Worm (Caenorhabditis elegans): ENCODE data around the gene rpl-3.
A peak's percentile ranks its signal among the peaks of the same experiment; 100 is the strongest.

The rpl-3 gene

ce11 chrIII:3867378-3867904, at the start of gene rpl-3:
TSS of gene rpl-3 (plus strand) at chrIII:3867854.
- peak; percentile 96 for TF ChIP-seq tra-4 (tag; optimal IDR thresholded peaks at IDR 0.05)
- peak; percentile 93 for TF ChIP-seq pes-1 (GFP tag; IDR thresholded peaks at IDR 0.05)
- TF ChIP-seq ceh-36 (tag; optimal IDR thresholded peaks at IDR 0.05) = peak; percentile 91
- peak; percentile 90 for TF ChIP-seq hmbx-1 (tag; optimal IDR thresholded peaks at IDR 0.05)
- peak; percentile 91 for TF ChIP-seq tbx-37 (GFP tag; conservative IDR thresholded peaks at IDR 0.05)
- TF ChIP-seq hmg-4 (GFP tag; optimal IDR thresholded peaks at IDR 0.05) = peak; percentile 98
- peak; percentile 85 for TF ChIP-seq ceh-13 (GFP tag; optimal IDR thresholded peaks at IDR 0.05)
- peak; percentile 68 for TF ChIP-seq aly-1 (tag; optimal IDR thresholded peaks at IDR 0.05)
- TF ChIP-seq ama-1 (optimal IDR thresholded peaks at IDR 0.05) = no peak
- peak; percentile 95 for TF ChIP-seq flt-1 (GFP tag; IDR thresholded peaks at IDR 0.05)
- TF ChIP-seq scrt-1 (GFP tag; IDR thresholded peaks at IDR 0.05) = peak; percentile 90
- TF ChIP-seq sea-1 (GFP tag; conservative IDR thresholded peaks at IDR 0.05) = peak; percentile 99
- peak; percentile 94 for TF ChIP-seq B0310.2 (tag; optimal IDR thresholded peaks at IDR 0.05)
- peak; percentile 100 for TF ChIP-seq F13C5.2 (tag; optimal IDR thresholded peaks at IDR 0.05)
- peak; percentile 89 for TF ChIP-seq ets-7 (tag; optimal IDR thresholded peaks at IDR 0.05)
- TF ChIP-seq hnd-1 (tag; optimal IDR thresholded peaks at IDR 0.05) = peak; percentile 80
- TF ChIP-seq tbx-11 (GFP tag; IDR thresholded peaks at IDR 0.05) = peak; percentile 85

- no peak for TF ChIP-seq ceh-36 (tag; optimal IDR thresholded peaks at IDR 0.05)
- no peak for TF ChIP-seq aly-1 (tag; optimal IDR thresholded peaks at IDR 0.05)
- no peak for TF ChIP-seq scrt-1 (GFP tag; IDR thresholded peaks at IDR 0.05)
- TF ChIP-seq tbx-11 (GFP tag; IDR thresholded peaks at IDR 0.05) = no peak
- no peak for TF ChIP-seq B0310.2 (tag; optimal IDR thresholded peaks at IDR 0.05)
- TF ChIP-seq tra-4 (tag; optimal IDR thresholded peaks at IDR 0.05) = no peak
- TF ChIP-seq hmg-4 (GFP tag; optimal IDR thresholded peaks at IDR 0.05) = no peak
- TF ChIP-seq ets-7 (tag; optimal IDR thresholded peaks at IDR 0.05) = no peak
- TF ChIP-seq tbx-37 (GFP tag; conservative IDR thresholded peaks at IDR 0.05) = no peak
- TF ChIP-seq pes-1 (GFP tag; IDR thresholded peaks at IDR 0.05) = no peak
These were observed 48.1 kb upstream of the rpl-3 start, which contains the start of gene dpy-27 for ce11 chrIII:3819579-3819978. TSS of gene dpy-27 (minus strand) at chrIII:3819679.

ce11 chrIII:3820134-3820533, 47.5 kb upstream of the rpl-3 start:
- TF ChIP-seq ama-1 (optimal IDR thresholded peaks at IDR 0.05) (no peak), hmg-4 (GFP tag; optimal IDR thresholded peaks at IDR 0.05) (peak; percentile 74), ceh-13 (GFP tag; optimal IDR thresholded peaks at IDR 0.05) (no peak), sea-1 (GFP tag; conservative IDR thresholded peaks at IDR 0.05) (no peak), tra-4 (tag; optimal IDR thresholded peaks at IDR 0.05) (no peak), aly-1 (tag; optimal IDR thresholded peaks at IDR 0.05) (peak; percentile 36), hnd-1 (tag; optimal IDR thresholded peaks at IDR 0.05) (no peak), hmbx-1 (tag; optimal IDR thresholded peaks at IDR 0.05) (no peak), ceh-36 (tag; optimal IDR thresholded peaks at IDR 0.05) (no peak), B0310.2 (tag; optimal IDR thresholded peaks at IDR 0.05) (no peak), pes-1 (GFP tag; IDR thresholded peaks at IDR 0.05) (no peak), tbx-37 (GFP tag; conservative IDR thresholded peaks at IDR 0.05) (no peak), tbx-11 (GFP tag; IDR thresholded peaks at IDR 0.05) (no peak), F13C5.2 (tag; optimal IDR thresholded peaks at IDR 0.05) (peak; percentile 20), flt-1 (GFP tag; IDR thresholded peaks at IDR 0.05) (no peak), scrt-1 (GFP tag; IDR thresholded peaks at IDR 0.05) (no peak), ets-7 (tag; optimal IDR thresholded peaks at IDR 0.05) (no peak)

- TF ChIP-seq aly-1 (tag; optimal IDR thresholded peaks at IDR 0.05) = no peak
- no peak for TF ChIP-seq hnd-1 (tag; optimal IDR thresholded peaks at IDR 0.05)
- TF ChIP-seq hmg-4 (GFP tag; optimal IDR thresholded peaks at IDR 0.05) = no peak
- no peak for TF ChIP-seq ceh-36 (tag; optimal IDR thresholded peaks at IDR 0.05)
- no peak for TF ChIP-seq flt-1 (GFP tag; IDR thresholded peaks at IDR 0.05)
- TF ChIP-seq pes-1 (GFP tag; IDR thresholded peaks at IDR 0.05) = no peak
- no peak for TF ChIP-seq tbx-37 (GFP tag; conservative IDR thresholded peaks at IDR 0.05)
- TF ChIP-seq ama-1 (optimal IDR thresholded peaks at IDR 0.05) = no peak
- no peak for TF ChIP-seq tbx-11 (GFP tag; IDR thresholded peaks at IDR 0.05)
- no peak for TF ChIP-seq ceh-13 (GFP tag; optimal IDR thresholded peaks at IDR 0.05)
- no peak for TF ChIP-seq B0310.2 (tag; optimal IDR thresholded peaks at IDR 0.05)
- TF ChIP-seq ets-7 (tag; optimal IDR thresholded peaks at IDR 0.05) = no peak
- no peak for TF ChIP-seq F13C5.2 (tag; optimal IDR thresholded peaks at IDR 0.05)
- no peak for TF ChIP-seq scrt-1 (GFP tag; IDR thresholded peaks at IDR 0.05)
These were observed 45.6 kb upstream of the rpl-3 start, which contains the start of gene amx-1 for ce11 chrIII:3821969-3822453. TSS of gene amx-1 (plus strand) at chrIII:3822403.

- TF ChIP-seq pes-1 (GFP tag; IDR thresholded peaks at IDR 0.05) = no peak
- TF ChIP-seq aly-1 (tag; optimal IDR thresholded peaks at IDR 0.05) = no peak
These were observed 38.5 kb upstream of the rpl-3 start, which contains the start of gene cnnm-5 for ce11 chrIII:3829105-3829504. TSS of gene cnnm-5 (minus strand) at chrIII:3829205.

- TF ChIP-seq flt-1 (GFP tag; IDR thresholded peaks at IDR 0.05) (no peak), F13C5.2 (tag; optimal IDR thresholded peaks at IDR 0.05) (no peak)
These were observed 36.3 kb upstream of the rpl-3 start, which contains the start of gene C36A4.10 for ce11 chrIII:3831381-3831780. TSS of gene C36A4.10 (minus strand) at chrIII:3831481.

- no peak for TF ChIP-seq tra-4 (tag; optimal IDR thresholded peaks at IDR 0.05)
- TF ChIP-seq aly-1 (tag; optimal IDR thresholded peaks at IDR 0.05) = no peak
- TF ChIP-seq hnd-1 (tag; optimal IDR thresholded peaks at IDR 0.05) = no peak
- TF ChIP-seq hmbx-1 (tag; optimal IDR thresholded peaks at IDR 0.05) = no peak
- TF ChIP-seq ceh-36 (tag; optimal IDR thresholded peaks at IDR 0.05) = no peak
- TF ChIP-seq ama-1 (optimal IDR thresholded peaks at IDR 0.05) = no peak
- TF ChIP-seq tbx-11 (GFP tag; IDR thresholded peaks at IDR 0.05) = no peak
- no peak for TF ChIP-seq scrt-1 (GFP tag; IDR thresholded peaks at IDR 0.05)
- no peak for TF ChIP-seq tbx-37 (GFP tag; conservative IDR thresholded peaks at IDR 0.05)
- TF ChIP-seq pes-1 (GFP tag; IDR thresholded peaks at IDR 0.05) = no peak
- TF ChIP-seq B0310.2 (tag; optimal IDR thresholded peaks at IDR 0.05) = no peak
- TF ChIP-seq sea-1 (GFP tag; conservative IDR thresholded peaks at IDR 0.05) = no peak
- no peak for TF ChIP-seq ceh-13 (GFP tag; optimal IDR thresholded peaks at IDR 0.05)
- TF ChIP-seq F13C5.2 (tag; optimal IDR thresholded peaks at IDR 0.05) = no peak
- TF ChIP-seq ets-7 (tag; optimal IDR thresholded peaks at IDR 0.05) = no peak
- no peak for TF ChIP-seq hmg-4 (GFP tag; optimal IDR thresholded peaks at IDR 0.05)
- no peak for TF ChIP-seq flt-1 (GFP tag; IDR thresholded peaks at IDR 0.05)
These were observed 35.9 kb upstream of the rpl-3 start for ce11 chrIII:3831798-3832197.
